Fruit fly (Drosophila melanogaster): ENCODE results near the gene CG46459.

DNA sequence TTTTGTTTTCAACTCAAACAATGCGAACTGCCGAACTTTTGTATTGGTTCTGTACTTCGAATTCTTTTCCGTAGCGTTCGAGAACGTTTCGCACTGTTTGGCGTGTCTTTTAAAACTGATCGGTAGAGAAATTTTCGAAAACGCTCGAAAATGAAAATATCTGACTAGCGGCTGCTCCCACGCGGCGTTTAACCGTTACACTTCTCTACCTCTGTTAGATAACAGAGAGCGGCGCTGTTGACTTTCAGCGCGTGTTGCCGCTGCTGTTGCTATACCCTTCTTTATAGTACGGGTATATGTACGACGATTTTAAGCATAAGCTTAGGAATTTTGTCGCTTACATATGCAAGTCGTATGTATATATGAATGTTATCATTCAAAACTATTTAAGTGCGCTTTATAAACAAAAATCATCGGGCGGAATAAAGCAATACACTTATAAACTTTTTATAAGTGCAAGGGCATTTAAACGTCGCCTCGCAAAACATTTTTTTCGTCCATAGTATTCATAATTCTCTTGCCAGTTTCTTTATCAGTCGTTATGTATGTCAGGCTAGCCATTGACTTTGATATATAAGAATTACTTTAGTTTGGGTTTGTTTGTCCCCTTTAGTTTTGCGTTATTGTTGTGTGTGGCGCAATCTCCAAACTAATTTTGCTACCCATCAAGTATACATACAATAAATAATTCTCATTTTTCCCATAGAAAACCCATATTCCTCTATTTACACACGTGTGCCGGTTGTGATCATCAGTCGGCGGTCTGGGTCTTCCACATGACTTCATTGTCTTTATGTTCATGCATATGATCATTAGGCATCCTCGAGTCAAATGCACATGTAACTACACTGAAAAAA lies 15.4 kb upstream of the CG46459 start, which contains the start of gene Phyhd1:
- no peak for TF ChIP-seq pan (optimal IDR thresholded peaks at IDR 0.05)
- no peak for TF ChIP-seq psq (optimal IDR thresholded peaks at IDR 0.05)

Data from whole organism.